Worm (Caenorhabditis elegans) whole organism, young adult: Measurements from ENCODE around the gene hpo-36.

ENCODE experiments used
- B0035.1 ChIP-seq: sonication (generic microtip); optimal IDR thresholded peaks from 2 replicates; lab custom pipeline; 2016; ENCODE audit warnings: missing genetic modification characterization, mild to moderate bottlenecking, missing compliant biosample characterization, missing genotype, missing genetic modification reagents
- B0336.3 ChIP-seq: fragments of 200-800 bp; sonication (Bioruptor generic); IDR thresholded peaks from 2 replicates; pipeline ENCODE4 v1.3.6; 2022; ENCODE audit warnings: missing genetic modification characterization, missing compliant biosample characterization
- F37B4.10 ChIP-seq: fragments of 200-800 bp; sonication (Bioruptor generic); IDR thresholded peaks from 2 replicates; pipeline ENCODE4 v1.3.6; 2022; ENCODE audit warnings: missing genetic modification characterization, missing compliant biosample characterization
- F39B2.1 ChIP-seq: fragments of 200-800 bp; sonication (Bioruptor generic); IDR thresholded peaks from 2 replicates; pipeline ENCODE4 v1.3.6; 2022; ENCODE audit warnings: missing genetic modification reagents, missing genetic modification characterization, missing compliant biosample characterization
- F49E8.2 ChIP-seq: sonication (generic microtip); optimal IDR thresholded peaks from 3 replicates; lab custom pipeline; 2017; ENCODE audit warnings: missing genetic modification characterization, mild to moderate bottlenecking, missing compliant biosample characterization, antibody characterized with exemption, moderate library complexity; ENCODE audit not compliant: insufficient read depth
- T26A5.8 ChIP-seq: sonication (generic microtip); optimal IDR thresholded peaks from 2 replicates; lab custom pipeline; 2016; ENCODE audit warnings: missing genetic modification characterization, missing compliant biosample characterization
- Y53F4B.3 ChIP-seq: fragments of 200-800 bp; sonication (Bioruptor generic); IDR thresholded peaks from 2 replicates; pipeline ENCODE4 v1.3.6; 2022; ENCODE audit warnings: missing genetic modification reagents, missing genetic modification characterization, missing compliant biosample characterization
- Y56A3A.18 ChIP-seq: fragments of 200-800 bp; sonication (Bioruptor generic); IDR thresholded peaks from 2 replicates; pipeline ENCODE4 v1.3.6; 2022; ENCODE audit warnings: missing genetic modification reagents, missing genetic modification characterization, missing compliant biosample characterization
- ama-1 ChIP-seq, 3 experiments: fragments of 150-350 bp in 1 of 3; sonication (generic microtip) in 2 of 3; optimal IDR thresholded peaks; 2 replicates each; lab custom pipeline; 2014 to 2018; ENCODE audit warnings: missing biosample characterization in 2 of 3, missing genetic modification characterization in 2 of 3, missing genetic modification reagents in 2 of 3
- attf-3 ChIP-seq: fragments of 200-800 bp; sonication (Bioruptor generic); conservative IDR thresholded peaks from 2 replicates; pipeline ENCODE4 v1.3.6; 2022; ENCODE audit warnings: missing genetic modification reagents, missing genetic modification characterization, missing compliant biosample characterization
- cebp-1 ChIP-seq, 2 experiments: fragments of 200-800 bp in 1 of 2; sonication (Bioruptor generic) in 1 of 2; sonication (generic microtip) in 1 of 2; IDR thresholded peaks in 1 of 2; optimal IDR thresholded peaks in 1 of 2; 2 replicates each; pipeline versions ENCODE4 v1.3.6 to Lab custom; 2017 to 2022; ENCODE audit warnings: missing compliant biosample characterization in 2 of 2, missing genetic modification characterization in 2 of 2, mild to moderate bottlenecking in 1 of 2, missing genetic modification reagents in 1 of 2, moderate library complexity in 1 of 2
- ceh-27 ChIP-seq: fragments of 200-800 bp; sonication (Bioruptor generic); optimal IDR thresholded peaks from 2 replicates; lab custom pipeline; 2018; ENCODE audit warnings: mild to moderate bottlenecking, missing genetic modification characterization, moderate library complexity, missing compliant biosample characterization
- dox-1 ChIP-seq: fragments of 200-800 bp; sonication (Bioruptor generic); IDR thresholded peaks from 2 replicates; pipeline ENCODE4 v1.3.6; 2022; ENCODE audit warnings: missing genetic modification reagents, missing genetic modification characterization, missing compliant biosample characterization
- egl-44 ChIP-seq: fragments of 200-800 bp; sonication (Bioruptor generic); IDR thresholded peaks from 2 replicates; pipeline ENCODE4 v1.3.6; 2022; ENCODE audit warnings: missing genetic modification reagents, missing genetic modification characterization, missing compliant biosample characterization
- egrh-3 ChIP-seq: fragments of 200-800 bp; sonication (Bioruptor generic); IDR thresholded peaks from 2 replicates; pipeline ENCODE4 v1.3.6; 2022; ENCODE audit warnings: missing genetic modification reagents, missing genetic modification characterization, missing compliant biosample characterization
- ekl-4 ChIP-seq: fragments of 200-800 bp; sonication (Bioruptor generic); IDR thresholded peaks from 2 replicates; pipeline ENCODE4 v1.3.6; 2022; ENCODE audit warnings: missing genetic modification reagents, missing genetic modification characterization, missing compliant biosample characterization
- fkh-3 ChIP-seq: sonication (generic microtip); optimal IDR thresholded peaks from 2 replicates; lab custom pipeline; 2016; ENCODE audit warnings: mild to moderate bottlenecking, missing genetic modification characterization, missing compliant biosample characterization
- hlh-26 ChIP-seq: fragments of 200-800 bp; sonication (Bioruptor generic); conservative IDR thresholded peaks from 2 replicates; pipeline ENCODE4 v1.3.6; 2022; ENCODE audit warnings: missing genetic modification reagents, missing genetic modification characterization, missing compliant biosample characterization
- hmg-1.2 ChIP-seq: fragments of 200-800 bp; sonication (Bioruptor generic); IDR thresholded peaks from 2 replicates; pipeline ENCODE4 v1.3.6; 2022; ENCODE audit warnings: missing genetic modification reagents, missing genetic modification characterization, missing compliant biosample characterization
- let-526 ChIP-seq: fragments of 200-800 bp; sonication (Bioruptor generic); IDR thresholded peaks from 2 replicates; pipeline ENCODE4 v1.3.6; 2022; ENCODE audit warnings: missing genetic modification reagents, missing genetic modification characterization, missing compliant biosample characterization
- lin-26 ChIP-seq: fragments of 200-800 bp; sonication (Bioruptor generic); IDR thresholded peaks from 2 replicates; pipeline ENCODE4 v1.3.6; 2022; ENCODE audit warnings: missing genetic modification reagents, missing genetic modification characterization, missing compliant biosample characterization
- lin-35 ChIP-seq, 3 experiments: fragments of 150-350 bp in 2 of 3; sonication (generic microtip) in 1 of 3; optimal IDR thresholded peaks; 2 replicates each; lab custom pipeline; 2014 to 2018; ENCODE audit warnings: missing biosample characterization in 3 of 3, missing genetic modification characterization in 3 of 3, missing genetic modification reagents in 3 of 3
- lin-54 ChIP-seq: fragments of 200-800 bp; sonication (Bioruptor generic); optimal IDR thresholded peaks from 2 replicates; lab custom pipeline; 2018; ENCODE audit warnings: mild to moderate bottlenecking, missing genetic modification characterization, missing compliant biosample characterization
- madf-6 ChIP-seq: fragments of 200-800 bp; sonication (Bioruptor generic); IDR thresholded peaks from 2 replicates; pipeline ENCODE4 v1.3.6; 2022; ENCODE audit warnings: missing genetic modification reagents, missing genetic modification characterization, missing compliant biosample characterization
- nfyb-1 ChIP-seq: fragments of 200-800 bp; sonication (Bioruptor generic); IDR thresholded peaks from 2 replicates; pipeline ENCODE4 v1.3.6; 2022; ENCODE audit warnings: missing genetic modification reagents, missing genetic modification characterization, missing compliant biosample characterization
- nhr-179 ChIP-seq: sonication (generic microtip); optimal IDR thresholded peaks from 2 replicates; lab custom pipeline; 2016; ENCODE audit warnings: mild to moderate bottlenecking, missing genetic modification characterization, missing compliant biosample characterization
- nhr-80 ChIP-seq: sonication (generic microtip); optimal IDR thresholded peaks from 2 replicates; lab custom pipeline; 2016; ENCODE audit warnings: missing genetic modification characterization, missing compliant biosample characterization
- pbrm-1 ChIP-seq: fragments of 200-800 bp; sonication (Bioruptor generic); IDR thresholded peaks from 2 replicates; pipeline ENCODE4 v1.3.6; 2022; ENCODE audit warnings: missing genetic modification reagents, missing genetic modification characterization, missing compliant biosample characterization
- rcor-1 ChIP-seq: fragments of 200-800 bp; sonication (Bioruptor generic); IDR thresholded peaks from 2 replicates; pipeline ENCODE4 v1.3.6; 2022; ENCODE audit warnings: missing genetic modification reagents, missing genetic modification characterization, missing compliant biosample characterization
- snpc-1.3 ChIP-seq: sonication (generic microtip); optimal IDR thresholded peaks from 2 replicates; lab custom pipeline; 2017; ENCODE audit warnings: missing genetic modification characterization, mild to moderate bottlenecking, missing compliant biosample characterization, antibody characterized with exemption, moderate library complexity, missing genotype, missing genetic modification reagents; ENCODE audit not compliant: insufficient read depth
- snpc-3.4 ChIP-seq: sonication (generic microtip); optimal IDR thresholded peaks from 2 replicates; lab custom pipeline; 2017; ENCODE audit warnings: missing genetic modification characterization, mild to moderate bottlenecking, missing compliant biosample characterization, antibody characterized with exemption, moderate library complexity, missing genotype, missing genetic modification reagents
- snpc-4 ChIP-seq, 5 experiments: fragments of 150-350 bp in 1 of 5; sonication (generic microtip) in 4 of 5; optimal IDR thresholded peaks; 2 replicates each; lab custom pipeline; 2014 to 2018; ENCODE audit warnings: missing genetic modification characterization in 5 of 5, missing biosample characterization in 3 of 5, antibody characterized with exemption in 2 of 5, mild to moderate bottlenecking in 2 of 5, missing compliant biosample characterization in 2 of 5, missing genotype in 2 of 5, moderate library complexity in 2 of 5, missing genetic modification reagents in 1 of 5
- tlf-1 ChIP-seq: fragments of 200-800 bp; sonication (Bioruptor generic); optimal IDR thresholded peaks from 2 replicates; lab custom pipeline; 2018; ENCODE audit warnings: mild to moderate bottlenecking, missing genetic modification characterization, missing compliant biosample characterization
- zfh-2 ChIP-seq: fragments of 200-800 bp; sonication (Bioruptor generic); conservative IDR thresholded peaks from 2 replicates; pipeline ENCODE4 v1.3.6; 2022; ENCODE audit warnings: missing genetic modification reagents, missing genetic modification characterization, missing compliant biosample characterization

Gene hpo-36

DNA sequence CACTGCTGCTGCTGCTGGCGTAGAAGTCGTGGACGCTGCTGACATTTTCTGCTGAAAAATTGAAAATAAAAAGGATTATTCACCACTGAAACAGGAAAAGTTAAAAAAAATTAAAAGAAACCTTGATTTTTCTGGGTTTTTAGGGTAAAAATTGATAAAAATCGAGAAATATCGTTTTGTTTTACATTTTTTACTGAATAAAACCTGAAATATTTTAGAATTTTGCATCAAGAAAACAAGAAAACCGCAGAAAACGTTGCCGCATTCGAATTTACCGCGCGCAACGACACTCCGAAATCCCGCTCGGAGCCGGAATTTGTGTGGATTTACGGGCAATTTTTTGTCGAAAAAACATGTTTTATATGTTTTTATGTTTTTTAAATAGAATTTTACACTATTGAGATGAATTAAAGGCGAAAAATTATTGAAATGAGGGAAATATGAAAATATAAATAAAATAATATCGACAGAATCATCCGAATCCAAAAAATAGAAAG is 20.3 kb upstream of the hpo-36 start, which contains the start of gene chk-1 (continued):
- TF ChIP-seq B0035.1 (tag; lab: Kevin White, UChicago) (no peak), Y53F4B.3 (no peak), let-526 (no peak), F37B4.10 (GFP tag; lab: Robert Waterston, UW) (no peak), dox-1 (GFP tag; lab: Robert Waterston, UW) (peak; percentile 48), lin-35 (GFP tag; optimal IDR thresholded peaks at IDR 0.05; lab: Kevin White, UChicago) (peak in 2 of 3 experiments; percentile 32 to 87), Y56A3A.18 (GFP tag; lab: Robert Waterston, UW) (no peak), rcor-1 (GFP tag; lab: Robert Waterston, UW) (0 out of 2 replicates have a peak, but pooled peaks have one; percentile 9), madf-6 (peak; percentile 49; the same call in 1 of the 2 replicates), zfh-2 (GFP tag; lab: Robert Waterston, UW) (0 out of 2 replicates have a peak, but pooled peaks have one; percentile 8)
- TF ChIP-seq, all 124 proteins: peak for 17

DNA sequence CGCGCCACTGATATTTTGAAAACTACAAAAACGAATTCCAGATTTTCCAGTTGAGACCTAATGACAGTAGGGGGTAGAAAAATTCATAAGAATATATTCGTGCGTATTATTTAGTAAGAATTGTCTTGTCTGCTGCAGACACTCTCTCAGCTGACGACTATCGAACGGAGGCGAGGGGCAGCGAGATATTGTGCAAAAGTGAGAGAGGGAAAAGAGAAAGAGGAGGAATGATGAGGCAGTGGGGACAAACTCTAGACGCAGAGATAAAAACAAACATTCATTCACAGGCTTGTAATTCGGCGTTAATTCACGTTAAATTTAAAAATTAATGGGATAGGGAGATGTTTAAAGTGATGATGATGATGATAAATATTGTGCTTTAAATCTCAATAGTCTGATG is 17.7 kb upstream of the hpo-36 start, which contains the start of gene gid-7:
Gene gid-7, minus strand, starts transcription at position 188 of the 400 bp plus-strand sequence.
- TF ChIP-seq lin-54 (GFP tag; lab: Kevin White, UChicago) (peak; percentile 6), dox-1 (GFP tag; lab: Robert Waterston, UW) (0 out of 2 replicates have a peak, but pooled peaks have one; percentile 14), hmg-1.2 (GFP tag; lab: Robert Waterston, UW) (peak; percentile 97), lin-35 (GFP tag; optimal IDR thresholded peaks at IDR 0.05; lab: Kevin White, UChicago) (peak in 1 of 3 experiments; percentile 9), ekl-4 (0 out of 2 replicates have a peak, but pooled peaks have one; percentile 28), egl-44 (GFP tag; lab: Robert Waterston, UW) (no peak), ama-1 (optimal IDR thresholded peaks at IDR 0.05; lab: Kevin White, UChicago) (no peak), ama-1 (GFP tag; optimal IDR thresholded peaks at IDR 0.05; lab: Kevin White, UChicago) (peak in 1 of 2 experiments; percentile 48), attf-3 (GFP tag; lab: Robert Waterston, UW) (peak; percentile 38), B0336.3 (GFP tag; lab: Robert Waterston, UW) (peak; percentile 30; the same call in 1 of the 2 replicates), snpc-4 (GFP tag; optimal IDR thresholded peaks at IDR 0.05; lab: Kevin White, UChicago) (no peak), snpc-4 (tag; optimal IDR thresholded peaks at IDR 0.05; lab: Kevin White, UChicago) (peak in 3 of 4 experiments; percentile 25 to 46 (median 41)), Y56A3A.18 (GFP tag; lab: Robert Waterston, UW) (0 out of 2 replicates have a peak, but pooled peaks have one; percentile 54), F49E8.2 (tag; lab: Kevin White, UChicago) (peak; percentile 61), madf-6 (peak; percentile 37; the same call in 1 of the 2 replicates), nhr-80 (tag; lab: Kevin White, UChicago) (no peak), snpc-3.4 (tag; lab: Kevin White, UChicago) (no peak), snpc-1.3 (tag; lab: Kevin White, UChicago) (peak; percentile 3), nhr-179 (tag; lab: Kevin White, UChicago) (no peak), cebp-1 (GFP tag; IDR thresholded peaks at IDR 0.05; lab: Robert Waterston, UW) (no peak), cebp-1 (tag; optimal IDR thresholded peaks at IDR 0.05; lab: Kevin White, UChicago) (peak; percentile 44), pbrm-1 (GFP tag; lab: Robert Waterston, UW) (no peak), nfyb-1 (GFP tag; lab: Robert Waterston, UW) (0 out of 2 replicates have a peak, but pooled peaks have one; percentile 36), fkh-3 (no peak), lin-26 (0 out of 2 replicates have a peak, but pooled peaks have one; percentile 24), tlf-1 (GFP tag; lab: Kevin White, UChicago) (peak; percentile 4)

DNA sequence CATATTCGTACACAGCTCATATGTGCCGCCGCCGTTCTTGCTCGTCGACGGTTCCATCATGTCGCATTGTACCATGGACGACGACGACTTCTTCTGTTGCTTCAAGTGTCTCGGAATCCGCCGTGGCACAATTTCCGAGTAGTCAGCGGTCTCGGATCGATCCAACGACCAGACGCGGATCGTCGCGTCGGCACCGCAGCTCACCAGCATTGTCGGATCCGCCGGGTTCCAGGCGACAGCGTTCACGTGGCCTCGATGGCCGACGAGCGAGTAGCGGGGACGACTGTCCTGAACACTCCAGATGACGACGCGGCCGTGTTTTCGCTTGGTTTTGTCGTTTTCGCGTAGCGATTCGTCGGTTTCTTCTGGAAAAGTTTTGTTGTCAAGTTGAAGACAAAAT is 11.1 kb upstream of the hpo-36 start:
- TF ChIP-seq hlh-26 (GFP tag; lab: Robert Waterston, UW) (no peak), nhr-179 (tag; lab: Kevin White, UChicago) (no peak), T26A5.8 (no peak), F39B2.1 (no peak), egrh-3 (peak; percentile 71; the same call in 1 of the 2 replicates), zfh-2 (GFP tag; lab: Robert Waterston, UW) (peak; percentile 87), ceh-27 (GFP tag; lab: Kevin White, UChicago) (no peak)
